Fruit fly (Drosophila melanogaster) whole organism, wandering third instar larva: Measurements from ENCODE around the gene Hs2st.

Source experiments
- Jra ChIP-seq: sonication (Bioruptor generic); optimal IDR thresholded peaks from 2 replicates; lab custom pipeline; 2016; ENCODE audit warnings: missing biosample characterization, missing genetic modification characterization
- brk ChIP-seq: fragments of 200-800 bp; sonication (Bioruptor generic); optimal IDR thresholded peaks from 2 replicates; lab custom pipeline; 2016; ENCODE audit warnings: missing biosample characterization, mild to moderate bottlenecking, missing genetic modification characterization
- dl ChIP-seq, 2 experiments: fragments of 175-275, 200-275 bp in 1 of 2; fragments of 200-275 bp in 1 of 2; sonication (Bioruptor generic); optimal IDR thresholded peaks; lab custom pipeline; 2018; ENCODE audit warnings: mild to moderate bottlenecking in 2 of 2, missing biosample characterization in 2 of 2, missing genetic modification characterization in 2 of 2, moderate library complexity in 2 of 2; ENCODE audit not compliant: partially characterized antibody in 2 of 2, insufficient read depth in 1 of 2

- TF ChIP-seq Jra (GFP tag; lab: Kevin White, UChicago), result no peak
- no peak for TF ChIP-seq brk (GFP tag; lab: Kevin White, UChicago)
- TF ChIP-seq dl (GFP tag; optimal IDR thresholded peaks at IDR 0.05; lab: Kevin White, UChicago; ENCODE audit: insufficient read depth in 1 of 2, partially characterized antibody in 2 of 2), result no peak
Observed at dm6 chr2L:19418017-19418416, 26.5 kb downstream of the Hs2st start, which contains the start of gene lectin-37Da.
